Fruit fly (Drosophila melanogaster) whole organism, prepupa: ENCODE data around the gene CG14860.

Experiments
- CG10631 ChIP-seq: fragments of 200-800 bp; sonication (Bioruptor generic); optimal IDR thresholded peaks from 2 replicates; lab custom pipeline; 2016; ENCODE audit warnings: missing biosample characterization, missing genetic modification characterization
- CG1621 ChIP-seq: fragments of 200-800 bp; sonication (Bioruptor generic); optimal IDR thresholded peaks from 3 replicates; lab custom pipeline; 2018; ENCODE audit warnings: missing biosample characterization, mild to moderate bottlenecking, missing genetic modification characterization
- CG3919 ChIP-seq: fragments of 200-800 bp; sonication (Bioruptor generic); optimal IDR thresholded peaks from 3 replicates; lab custom pipeline; 2016; ENCODE audit warnings: missing biosample characterization, missing genetic modification characterization
- CG6808 ChIP-seq: fragments of 200-800 bp; sonication (Bioruptor generic); optimal IDR thresholded peaks from 3 replicates; lab custom pipeline; 2017; ENCODE audit warnings: missing biosample characterization, missing genetic modification characterization, mild to moderate bottlenecking, moderate library complexity, missing genetic modification reagents
- CG7368 ChIP-seq: fragments of 200-800 bp; sonication (Bioruptor generic); optimal IDR thresholded peaks from 3 replicates; lab custom pipeline; 2016; ENCODE audit warnings: missing biosample characterization, missing genetic modification characterization
- CG8319 ChIP-seq: fragments of 200-800 bp; sonication (Bioruptor generic); optimal IDR thresholded peaks from 3 replicates; lab custom pipeline; 2016; ENCODE audit warnings: missing biosample characterization, missing genetic modification characterization
- Ets96B ChIP-seq: fragments of 200-800 bp; optimal IDR thresholded peaks from 2 replicates; lab custom pipeline; 2019; ENCODE audit warnings: missing biosample characterization, mild to moderate bottlenecking, missing genetic modification characterization, moderate library complexity
- Gug ChIP-seq: fragments of 200-800 bp; sonication (Bioruptor generic); IDR thresholded peaks from 2 replicates; pipeline ENCODE4 v1.3.6; 2022; ENCODE audit warnings: missing biosample characterization, missing genetic modification characterization
- Hr39 ChIP-seq: fragments of 200-800 bp; sonication (Bioruptor generic); optimal IDR thresholded peaks from 2 replicates; lab custom pipeline; 2016; ENCODE audit warnings: missing biosample characterization, missing genetic modification characterization
- Lpt ChIP-seq: fragments of 200-800 bp; sonication (Bioruptor generic); optimal IDR thresholded peaks from 3 replicates; lab custom pipeline; 2016; ENCODE audit warnings: missing biosample characterization, missing genetic modification characterization
- OdsH ChIP-seq: fragments of 200-800 bp; sonication (Bioruptor generic); optimal IDR thresholded peaks from 3 replicates; lab custom pipeline; 2016; ENCODE audit warnings: missing biosample characterization, missing genetic modification characterization
- Sox102F ChIP-seq: fragments of 200-800 bp; sonication (Bioruptor generic); optimal IDR thresholded peaks from 2 replicates; lab custom pipeline; 2016; ENCODE audit warnings: missing biosample characterization, mild to moderate bottlenecking, missing genetic modification characterization
- topi ChIP-seq: fragments of 200-800 bp; sonication (Bioruptor generic); optimal IDR thresholded peaks from 3 replicates; lab custom pipeline; 2016; ENCODE audit warnings: missing biosample characterization, missing genetic modification characterization

dm6 chr3R:14880861-14881260 is 13.7 kb upstream of the CG14860 start:
- TF ChIP-seq OdsH (GFP tag; lab: Kevin White, UChicago) (no peak), CG3919 (GFP tag; lab: Kevin White, UChicago) (no peak), Gug (no peak), Hr39 (GFP tag; lab: Kevin White, UChicago) (no peak), CG10631 (GFP tag; lab: Kevin White, UChicago) (no peak), CG8319 (GFP tag; lab: Kevin White, UChicago) (no peak), CG7368 (no peak), Lpt (GFP tag; lab: Kevin White, UChicago) (no peak), Sox102F (no peak), Ets96B (tag; lab: Kevin White, UChicago) (no peak), CG1621 (no peak), topi (GFP tag; lab: Kevin White, UChicago) (no peak), CG6808 (no peak)
